Fruit fly (Drosophila melanogaster) S2 (cell line): ENCODE results near the gene M6.
A peak's percentile ranks its signal among the peaks of the same experiment; 100 is the strongest.

Experiments used
- CG8478 ChIP-seq: fragments of >200 bp; optimal IDR thresholded peaks from 2 replicates; lab custom pipeline; 2018
- CTCF ChIP-seq, 2 experiments: fragments of >200 bp; optimal IDR thresholded peaks; 2 replicates each; lab custom pipeline; 2018

Gene M6

DNA sequence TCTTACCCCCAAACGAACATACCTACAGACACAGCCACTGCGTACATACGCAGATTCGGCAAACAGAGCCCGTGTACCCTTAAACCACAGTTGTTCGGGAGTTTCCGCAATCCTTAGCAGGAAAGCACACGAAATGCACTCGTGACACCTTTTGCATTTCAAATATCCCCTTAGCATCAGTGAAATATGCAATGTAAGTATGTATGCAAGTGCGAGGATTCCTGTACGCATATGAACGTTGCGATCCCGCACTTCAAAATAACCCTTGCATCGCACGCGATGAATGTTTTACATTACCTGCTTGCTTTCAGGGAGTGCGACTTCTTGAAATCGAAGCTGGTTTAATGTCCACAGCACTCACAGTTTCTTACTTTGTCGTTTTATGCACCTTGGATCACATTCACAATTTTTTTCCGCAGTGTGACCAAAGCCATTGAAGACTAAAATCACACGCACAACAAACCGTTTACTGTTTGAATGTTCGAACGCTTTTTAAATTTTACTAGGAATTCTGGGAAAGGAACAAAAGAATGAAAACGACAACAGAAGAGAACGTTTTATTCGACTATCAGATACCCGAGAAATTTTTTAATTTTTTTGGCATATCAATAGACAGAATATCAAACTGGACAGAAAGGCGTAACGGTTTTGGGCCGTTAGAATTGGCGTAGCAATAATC, 25.8 kb downstream of the M6 start, which contains the start of gene Mkrn1:
Mkrn1 (minus strand) TSS at position 444 of the 679 bp plus-strand sequence.
- peak in 1 of 2 experiments; percentile 40 for TF ChIP-seq CTCF (optimal IDR thresholded peaks at IDR 0.05; lab: Kevin White, UChicago)
- no peak for TF ChIP-seq CG8478 (lab: Kevin White, UChicago)

DNA sequence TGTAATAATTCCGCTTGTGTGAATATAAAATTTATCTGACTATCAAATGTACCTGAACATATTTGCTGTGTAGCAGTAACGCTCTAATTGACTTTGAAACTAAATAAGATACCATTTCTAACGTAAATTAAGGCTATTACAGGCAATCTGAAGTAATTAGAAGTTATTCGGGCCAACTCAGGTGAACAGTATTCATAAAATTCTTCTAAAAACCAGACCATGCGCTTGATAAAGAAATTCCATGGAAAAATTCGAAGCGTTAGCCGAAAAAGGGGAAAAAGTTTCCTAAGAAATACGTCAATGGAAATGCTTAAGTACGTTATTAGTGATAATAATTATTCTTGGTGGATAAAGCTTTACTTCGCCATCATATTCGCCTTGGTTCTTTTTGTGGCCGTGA, 26.7 kb downstream of the M6 start, which contains the start of gene ppk5:
ppk5 (plus strand) TSS at position 301 of the 400 bp plus-strand sequence.
- TF ChIP-seq CTCF (optimal IDR thresholded peaks at IDR 0.05; lab: Kevin White, UChicago) (no peak), CG8478 (lab: Kevin White, UChicago) (no peak)

DNA sequence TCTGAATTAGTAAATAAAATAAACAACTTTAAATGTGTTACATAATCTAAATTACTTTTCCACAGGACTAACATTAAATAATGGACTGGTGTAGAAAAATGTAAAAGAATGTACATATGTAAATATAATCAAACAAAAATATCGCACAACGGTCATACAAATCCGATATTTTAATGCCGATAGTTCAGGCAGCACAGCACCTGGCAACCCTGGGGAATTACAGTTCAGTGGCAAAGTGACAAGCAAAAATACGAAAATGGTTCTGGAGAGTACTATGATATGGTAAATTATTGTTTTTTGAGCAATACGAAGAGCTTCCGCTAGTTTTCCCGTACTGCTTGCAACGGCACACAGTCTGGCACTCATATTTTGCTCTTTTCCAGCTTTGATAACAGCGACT, 29.2 kb downstream of the M6 start, which contains the start of gene Rpn10:
Rpn10 (plus strand) TSS at position 144 of the 400 bp plus-strand sequence.
- TF ChIP-seq CTCF (optimal IDR thresholded peaks at IDR 0.05; lab: Kevin White, UChicago) (peak; percentile 39 to 50), CG8478 (lab: Kevin White, UChicago) (no peak)

DNA sequence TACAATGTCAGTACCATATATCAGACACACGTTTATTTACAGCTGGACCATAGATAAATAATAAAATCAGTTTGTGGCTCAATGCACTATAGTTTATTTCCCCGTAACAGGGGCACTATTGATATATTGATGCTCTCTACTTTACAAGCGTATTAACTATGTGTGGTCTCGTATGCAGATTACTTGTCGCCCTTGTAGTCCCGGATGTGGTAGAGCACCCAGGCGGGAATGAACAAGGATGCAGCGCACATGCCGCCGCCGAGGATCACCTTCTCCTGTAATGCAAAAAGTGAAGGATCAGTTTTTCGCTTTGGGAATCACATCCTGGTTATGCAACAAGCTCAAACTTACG, 31.2 kb downstream of the M6 start:
- no peak for TF ChIP-seq CTCF (optimal IDR thresholded peaks at IDR 0.05; lab: Kevin White, UChicago)
- no peak for TF ChIP-seq CG8478 (lab: Kevin White, UChicago)

DNA sequence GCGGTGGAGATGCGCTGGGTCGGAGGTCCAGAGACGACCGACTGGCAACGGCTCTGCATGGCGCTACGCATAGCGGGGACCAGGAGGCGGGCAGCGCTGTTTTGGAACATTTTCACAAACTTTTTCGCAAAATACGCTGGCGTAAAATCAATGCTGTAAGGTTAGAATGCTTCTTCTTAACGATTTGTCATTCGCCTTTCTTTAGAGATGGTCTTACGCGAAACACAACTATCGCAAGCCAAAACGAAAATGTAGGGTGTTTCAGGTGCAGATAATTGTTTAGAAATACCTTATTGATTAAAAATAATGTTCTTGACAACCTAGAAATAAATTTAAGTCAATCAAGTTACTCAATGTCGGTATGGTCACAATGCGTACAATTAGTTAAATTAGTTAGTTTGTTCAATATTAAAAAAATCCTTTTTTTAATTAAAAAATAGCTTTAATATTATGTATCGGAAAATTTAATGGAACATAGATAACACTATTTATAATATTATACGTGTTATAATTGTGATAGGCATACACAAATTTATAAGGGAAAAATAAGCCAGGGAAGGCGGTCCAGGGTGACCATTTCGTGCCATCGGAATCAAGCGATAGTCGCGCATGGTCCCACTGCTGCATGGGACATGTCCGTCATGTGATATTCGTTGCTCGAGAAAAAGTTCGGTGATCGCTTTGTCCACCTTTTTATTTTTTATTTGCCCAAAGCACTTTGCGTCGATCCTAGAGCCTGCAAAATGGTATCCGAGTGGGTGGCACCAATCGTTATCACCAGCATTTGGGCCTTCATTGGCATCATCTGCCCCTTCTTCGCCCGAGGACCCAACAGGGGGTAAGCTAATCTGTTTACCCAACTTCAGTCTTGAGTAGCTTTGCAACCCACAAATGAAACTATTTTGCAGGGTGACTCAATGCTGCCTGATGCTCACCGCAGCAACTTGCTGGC, 31.9 kb downstream of the M6 start, which contains the start of the genes COX8 and VhaM9.7-b:
COX8 (minus strand) TSS at position 203 of the 952 bp plus-strand sequence.
VhaM9.7-b (plus strand) TSS at position 618 of the 952 bp plus-strand sequence.
- no peak for TF ChIP-seq CG8478 (lab: Kevin White, UChicago)
- peak; percentile 13 to 14 for TF ChIP-seq CTCF (optimal IDR thresholded peaks at IDR 0.05; lab: Kevin White, UChicago)

DNA sequence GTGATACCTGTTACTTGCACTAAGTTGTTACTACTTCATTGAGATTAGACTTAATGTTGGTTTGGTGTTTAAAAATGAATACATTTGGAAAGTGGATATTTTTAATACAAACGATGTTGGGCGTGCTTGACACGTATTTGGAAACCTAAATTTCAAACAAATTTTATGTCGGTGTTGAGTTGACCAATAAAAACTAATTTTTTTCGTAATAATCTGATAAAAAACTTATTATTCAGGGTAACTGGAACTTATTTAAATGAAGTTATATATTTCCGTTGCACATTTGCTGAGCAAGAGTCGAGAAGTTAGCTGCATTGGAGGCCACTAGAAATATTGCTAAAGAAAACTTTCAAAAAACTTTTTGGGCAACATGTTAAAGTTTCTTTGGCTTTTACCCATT, 34.4 kb downstream of the M6 start, which contains the start of gene CG33290:
CG33290 (plus strand) TSS at position 301 of the 400 bp plus-strand sequence.
- TF ChIP-seq CG8478 (lab: Kevin White, UChicago) (no peak), CTCF (optimal IDR thresholded peaks at IDR 0.05; lab: Kevin White, UChicago) (no peak)

DNA sequence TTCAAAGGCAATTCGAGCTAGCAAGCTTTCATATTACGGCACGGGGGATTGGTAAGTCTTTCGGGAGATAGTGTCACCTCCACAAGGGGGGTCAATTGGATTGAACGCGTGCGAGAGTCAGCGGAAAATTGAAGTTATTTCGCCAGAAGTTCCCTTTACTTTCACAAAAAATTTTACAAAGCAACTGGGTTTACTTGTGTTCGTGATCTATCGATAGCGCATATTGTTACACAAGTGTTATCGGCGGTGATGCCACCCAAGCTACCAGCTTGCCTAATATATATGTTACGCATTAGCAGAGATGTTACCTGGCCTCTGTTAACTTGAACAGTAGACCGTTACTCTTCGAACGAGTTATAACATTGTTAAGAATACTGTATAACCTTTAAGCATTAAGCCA, 47.1 kb downstream of the M6 start, which contains the start of gene Wnk:
Wnk (minus strand) TSS at position 177 of the 400 bp plus-strand sequence.
- TF ChIP-seq CTCF (optimal IDR thresholded peaks at IDR 0.05; lab: Kevin White, UChicago), result no peak
- no peak for TF ChIP-seq CG8478 (lab: Kevin White, UChicago)

DNA sequence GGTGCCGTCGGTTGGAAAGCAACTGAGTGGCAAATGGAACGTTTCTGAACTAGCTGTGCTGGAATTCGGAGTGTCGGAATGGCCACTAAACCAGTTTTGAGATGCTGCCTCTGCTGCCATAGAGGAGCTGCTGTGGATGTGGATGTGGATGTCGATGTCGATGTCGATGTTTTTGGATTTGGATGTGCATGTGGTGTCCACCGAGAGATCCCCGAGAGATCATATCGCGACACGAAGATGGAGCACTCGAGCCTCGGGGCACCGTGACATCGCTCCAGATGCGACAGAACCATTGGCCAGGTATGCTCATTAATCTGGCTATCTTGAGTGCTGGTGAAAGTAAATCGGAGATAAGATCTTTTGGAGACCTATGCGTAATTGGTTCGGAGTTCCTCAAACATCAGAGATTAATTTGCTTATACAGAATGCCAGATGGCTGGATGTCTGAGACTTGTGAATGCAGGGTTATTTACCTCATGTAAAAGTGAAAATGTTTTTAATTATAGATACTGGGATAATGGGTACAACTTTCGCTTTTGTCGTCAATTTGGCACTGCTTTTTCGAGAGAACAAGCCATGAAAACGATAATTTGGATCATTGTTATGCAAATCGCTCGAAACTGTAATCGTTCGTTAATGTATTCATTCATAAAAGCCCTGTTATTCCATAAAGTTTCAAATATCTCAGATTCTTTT, 50.7 kb downstream of the M6 start, which contains the start of gene CG7173:
CG7173 (minus strand) TSS at position 51 of the 696 bp plus-strand sequence.
- no peak for TF ChIP-seq CG8478 (lab: Kevin White, UChicago)
- TF ChIP-seq CTCF (optimal IDR thresholded peaks at IDR 0.05; lab: Kevin White, UChicago), result no peak

DNA sequence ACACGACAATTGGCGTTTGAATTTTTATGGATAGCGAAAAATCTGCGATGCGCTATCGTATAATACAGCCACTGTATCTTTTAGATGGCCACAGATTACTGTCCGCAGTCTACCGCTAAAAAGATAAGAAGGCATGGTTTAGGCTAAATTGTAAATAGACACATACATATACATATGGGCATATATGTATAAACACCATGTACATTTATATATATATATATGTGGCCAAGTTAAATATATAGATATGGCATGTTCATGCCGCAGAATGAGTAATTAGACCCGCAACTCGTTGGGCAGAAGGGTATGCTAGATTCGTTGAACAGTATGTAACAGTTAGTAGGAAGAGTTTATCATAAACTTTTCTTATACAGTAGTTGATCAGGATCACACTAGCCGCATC, 54.4 kb downstream of the M6 start, which contains the start of gene CapaR:
CapaR (minus strand) TSS at position 101 of the 400 bp plus-strand sequence.
- no peak for TF ChIP-seq CG8478 (lab: Kevin White, UChicago)
- TF ChIP-seq CTCF (optimal IDR thresholded peaks at IDR 0.05; lab: Kevin White, UChicago), result no peak
